Fruit fly (Drosophila melanogaster): ENCODE data around the gene alien.
A peak's percentile ranks its signal among the peaks of the same experiment; 100 is the strongest.

The alien gene

DNA sequence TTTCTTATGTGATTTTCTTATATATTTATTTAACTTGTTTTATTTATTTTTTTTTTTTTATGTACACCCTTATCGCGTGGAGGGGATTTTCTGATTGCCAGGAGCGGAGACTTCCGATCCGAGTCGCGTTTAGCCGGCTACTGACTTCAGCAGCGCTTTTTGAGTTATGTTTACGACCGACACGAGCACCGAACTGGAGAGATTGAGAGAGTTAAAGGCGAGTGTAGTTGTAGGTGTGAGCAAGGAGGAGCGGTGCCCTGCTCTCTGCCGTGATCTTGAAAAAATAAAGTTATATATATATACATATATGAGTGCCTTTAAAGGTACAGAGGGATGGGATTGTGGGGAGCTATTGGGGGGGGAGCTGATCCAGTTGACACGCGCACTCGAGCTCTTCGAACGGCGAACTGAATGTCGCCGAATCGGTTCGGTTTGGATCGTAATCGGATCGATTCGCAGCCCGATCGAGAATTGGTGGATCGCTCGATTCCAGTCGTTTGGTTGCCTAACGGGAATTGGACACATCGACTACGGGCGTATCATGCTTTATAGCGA lies 8.1 kb downstream of the alien start, which contains the start of gene rost (continued):
- TF ChIP-seq CG6792 (GFP tag; optimal IDR thresholded peaks at IDR 0.05) (no peak), CG11294 (GFP tag; IDR thresholded peaks at IDR 0.05) (no peak), CG31627 (GFP tag; optimal IDR thresholded peaks at IDR 0.05) (no peak), lz (GFP tag; optimal IDR thresholded peaks at IDR 0.05) (no peak), svp (GFP tag) (peak; percentile 86), CG11762 (GFP tag; optimal IDR thresholded peaks at IDR 0.05; ENCODE audit: insufficient read depth) (no peak), CG7368 (GFP tag; optimal IDR thresholded peaks at IDR 0.05) (no peak), esn (GFP tag; optimal IDR thresholded peaks at IDR 0.05) (peak; percentile 17), acj6 (GFP tag; optimal IDR thresholded peaks at IDR 0.05) (no peak), CG3919 (GFP tag; optimal IDR thresholded peaks at IDR 0.05) (peak; percentile 9), CG8632 (GFP tag; optimal IDR thresholded peaks at IDR 0.05) (peak; percentile 6), Eip93F (GFP tag; optimal IDR thresholded peaks at IDR 0.05) (no peak), Eip78C (GFP tag) (peak; percentile 67), Ets21C (GFP tag; optimal IDR thresholded peaks at IDR 0.05) (no peak), cyc (GFP tag; optimal IDR thresholded peaks at IDR 0.05) (no peak), CG11902 (GFP tag; optimal IDR thresholded peaks at IDR 0.05) (no peak), fd59A (GFP tag; optimal IDR thresholded peaks at IDR 0.05) (no peak), CG15336 (GFP tag; IDR thresholded peaks at IDR 0.05) (no peak), CG6854 (GFP tag; optimal IDR thresholded peaks at IDR 0.05) (peak; percentile 51), fkh (GFP tag; optimal IDR thresholded peaks at IDR 0.05) (no peak), ss (GFP tag; optimal IDR thresholded peaks at IDR 0.05) (peak in 1 of 2 experiments; percentile 59), Blimp-1 (GFP tag; optimal IDR thresholded peaks at IDR 0.05) (no peak), dsx (GFP tag; optimal IDR thresholded peaks at IDR 0.05; ENCODE audit: poor library complexity, severe bottlenecking) (no peak), Eip75B (GFP tag; optimal IDR thresholded peaks at IDR 0.05) (no peak), CG10669 (GFP tag; optimal IDR thresholded peaks at IDR 0.05) (peak; percentile 3), CG32006 (GFP tag; optimal IDR thresholded peaks at IDR 0.05) (no peak), CG6276 (GFP tag; optimal IDR thresholded peaks at IDR 0.05) (no peak), CG16779 (tag; optimal IDR thresholded peaks at IDR 0.05) (no peak), OdsH (GFP tag; optimal IDR thresholded peaks at IDR 0.05) (no peak), CG6808 (GFP tag; optimal IDR thresholded peaks at IDR 0.05) (peak; percentile 1), Sox102F (GFP tag; optimal IDR thresholded peaks at IDR 0.05) (peak; percentile 26), Gug (GFP tag; IDR thresholded peaks at IDR 0.05) (no peak), achi (GFP tag; optimal IDR thresholded peaks at IDR 0.05) (peak; percentile 10), spab (GFP tag; optimal IDR thresholded peaks at IDR 0.05) (peak; percentile 40), fd85E (GFP tag; optimal IDR thresholded peaks at IDR 0.05) (no peak), Hr4 (GFP tag; optimal IDR thresholded peaks at IDR 0.05) (no peak)

dm6 chr2L:8987251-8987937 lies 9.8 kb downstream of the alien start:
- TF ChIP-seq fkh (GFP tag; optimal IDR thresholded peaks at IDR 0.05) = no peak
- TF ChIP-seq CG11762 (GFP tag; optimal IDR thresholded peaks at IDR 0.05; ENCODE audit: insufficient read depth) = no peak
- TF ChIP-seq dsx (GFP tag; optimal IDR thresholded peaks at IDR 0.05; ENCODE audit: poor library complexity, severe bottlenecking) = peak; percentile 92
- peak; percentile 82 for TF ChIP-seq svp (GFP tag)

- peak; percentile 84 for TF ChIP-seq CG9139 (GFP tag; optimal IDR thresholded peaks at IDR 0.05)
- TF ChIP-seq fkh (GFP tag; optimal IDR thresholded peaks at IDR 0.05) = peak; percentile 87
- TF ChIP-seq CG10669 (GFP tag; optimal IDR thresholded peaks at IDR 0.05) = peak; percentile 90
- peak; percentile 85 for TF ChIP-seq fd59A (GFP tag; optimal IDR thresholded peaks at IDR 0.05)
- peak; percentile 92 for TF ChIP-seq Lpt (GFP tag; optimal IDR thresholded peaks at IDR 0.05)
- peak; percentile 76 for TF ChIP-seq CG16779 (tag; optimal IDR thresholded peaks at IDR 0.05)
- TF ChIP-seq Sox14 (GFP tag; optimal IDR thresholded peaks at IDR 0.05) = peak; percentile 94
- peak; percentile 57 for TF ChIP-seq dac (GFP tag; optimal IDR thresholded peaks at IDR 0.05)
- peak; percentile 94 for TF ChIP-seq Sox102F (GFP tag; optimal IDR thresholded peaks at IDR 0.05)
- TF ChIP-seq eg (GFP tag; IDR thresholded peaks at IDR 0.05) = peak; percentile 98
- peak; percentile 98 for TF ChIP-seq svp (GFP tag)
- peak; percentile 95 for TF ChIP-seq Gug (GFP tag; IDR thresholded peaks at IDR 0.05)
- peak; percentile 82 for TF ChIP-seq CG4318 (GFP tag; optimal IDR thresholded peaks at IDR 0.05)
- peak; percentile 83 for TF ChIP-seq Hr4 (GFP tag; optimal IDR thresholded peaks at IDR 0.05)
- TF ChIP-seq Eip75B (GFP tag; optimal IDR thresholded peaks at IDR 0.05) = peak; percentile 91
- TF ChIP-seq cyc (GFP tag; optimal IDR thresholded peaks at IDR 0.05) = peak; percentile 96
- TF ChIP-seq CG15336 (GFP tag; IDR thresholded peaks at IDR 0.05) = peak; percentile 98
- TF ChIP-seq Smox (GFP tag; optimal IDR thresholded peaks at IDR 0.05) = peak; percentile 97
- TF ChIP-seq CG7368 (GFP tag; optimal IDR thresholded peaks at IDR 0.05) = peak; percentile 90
- peak; percentile 92 for TF ChIP-seq CG11294 (GFP tag; IDR thresholded peaks at IDR 0.05)
- TF ChIP-seq CG1621 (tag; optimal IDR thresholded peaks at IDR 0.05) = peak; percentile 90
These were observed 12.4 kb downstream of the alien start, which contains the start of gene CG13101 for dm6 chr2L:8984614-8985318. CG13101 (minus strand) TSS chr2L:8984872.
